Worm (Caenorhabditis elegans) whole organism, L4 larva: ENCODE measurements around the gene znf-622.
A peak's percentile ranks its signal among the peaks of the same experiment; 100 is the strongest.

ENCODE experiments used
- Y105C5A.15 ChIP-seq: fragments of 200-800 bp; sonication (Bioruptor generic); IDR thresholded peaks from 2 replicates; pipeline ENCODE4 v1.3.6; 2022; ENCODE audit warnings: missing genetic modification characterization, missing compliant biosample characterization
- dmd-6 ChIP-seq: fragments of 200-800 bp; sonication (Bioruptor generic); IDR thresholded peaks from 2 replicates; pipeline ENCODE4 v1.3.6; 2022; ENCODE audit warnings: missing genetic modification reagents, missing genetic modification characterization, missing compliant biosample characterization
- gei-8 ChIP-seq: fragments of 200-800 bp; sonication (Bioruptor generic); optimal IDR thresholded peaks from 2 replicates; lab custom pipeline; 2018; ENCODE audit warnings: mild to moderate bottlenecking, missing genetic modification characterization, missing compliant biosample characterization
- lir-3 ChIP-seq: sonication (generic microtip); optimal IDR thresholded peaks from 2 replicates; lab custom pipeline; 2016; ENCODE audit warnings: mild to moderate bottlenecking, missing genetic modification characterization, missing compliant biosample characterization
- mdl-1 ChIP-seq, 2 experiments: fragments of 150-350 bp in 1 of 2; sonication (generic microtip) in 1 of 2; optimal IDR thresholded peaks; 2 replicates each; lab custom pipeline; 2014 to 2017; ENCODE audit warnings: missing biosample characterization in 2 of 2, missing genetic modification characterization in 2 of 2
- nhr-48 ChIP-seq: sonication (generic microtip); optimal IDR thresholded peaks from 2 replicates; lab custom pipeline; 2016; ENCODE audit warnings: mild to moderate bottlenecking, missing genetic modification characterization, missing compliant biosample characterization
- nhr-77 ChIP-seq: fragments of 150-350 bp; optimal IDR thresholded peaks from 2 replicates; lab custom pipeline; 2014; ENCODE audit warnings: missing biosample characterization, missing genetic modification characterization
- spr-3 ChIP-seq: fragments of 200-800 bp; sonication (Bioruptor generic); optimal IDR thresholded peaks from 2 replicates; lab custom pipeline; 2018; ENCODE audit warnings: mild to moderate bottlenecking, missing genetic modification characterization, missing compliant biosample characterization
- ztf-11 ChIP-seq: fragments of 150-350 bp; optimal IDR thresholded peaks from 2 replicates; lab custom pipeline; 2014; ENCODE audit warnings: missing biosample characterization, missing genetic modification characterization

ce11 chrIII:6362323-6362922 lies 19.0 kb upstream of the znf-622 start:
- TF ChIP-seq spr-3 (GFP tag; lab: Kevin White, UChicago) = no peak
- TF ChIP-seq gei-8 (GFP tag; lab: Kevin White, UChicago) = no peak
- TF ChIP-seq ztf-11 (tag; lab: Kevin White, UChicago) = no peak
- no peak for TF ChIP-seq lir-3
- no peak for TF ChIP-seq nhr-77 (tag; lab: Kevin White, UChicago)
- TF ChIP-seq Y105C5A.15 (GFP tag; lab: Robert Waterston, UW) = no peak
- peak; percentile 74 for TF ChIP-seq nhr-48
- peak; percentile 77 for TF ChIP-seq dmd-6 (GFP tag; lab: Robert Waterston, UW)
- TF ChIP-seq mdl-1 (tag; optimal IDR thresholded peaks at IDR 0.05; lab: Kevin White, UChicago) = peak in 1 of 2 experiments; percentile 43
